Fruit fly (Drosophila melanogaster) whole organism: ENCODE data around the gene comm2.

ENCODE experiments used
- CG8478 ChIP-seq: fragments of >200 bp; optimal IDR thresholded peaks from 2 replicates; lab custom pipeline; 2018; ENCODE audit warnings: inconsistent platforms
- Dll ChIP-seq: fragments of >200 bp; optimal IDR thresholded peaks from 2 replicates; lab custom pipeline; 2017
- psq ChIP-seq: fragments of >200 bp; optimal IDR thresholded peaks from 2 replicates; lab custom pipeline; 2017
- usp ChIP-seq: fragments of >200 bp; optimal IDR thresholded peaks from 2 replicates; lab custom pipeline; 2017; ENCODE audit warnings: missing biosample characterization, missing genetic modification characterization, mixed read lengths

dm6 chr3L:15659341-15659740 is 40.3 kb downstream of the comm2 start, which contains the start of the genes Eig71Eh and Eig71Ei:
- TF ChIP-seq psq (lab: Kevin White, UChicago) = no peak
- TF ChIP-seq usp (GFP tag; lab: Kevin White, UChicago) = no peak
- TF ChIP-seq CG8478 (lab: Kevin White, UChicago) = no peak
- no peak for TF ChIP-seq Dll (lab: Kevin White, UChicago)
